Worm (Caenorhabditis elegans): ENCODE data around the gene nep-5.

DNA sequence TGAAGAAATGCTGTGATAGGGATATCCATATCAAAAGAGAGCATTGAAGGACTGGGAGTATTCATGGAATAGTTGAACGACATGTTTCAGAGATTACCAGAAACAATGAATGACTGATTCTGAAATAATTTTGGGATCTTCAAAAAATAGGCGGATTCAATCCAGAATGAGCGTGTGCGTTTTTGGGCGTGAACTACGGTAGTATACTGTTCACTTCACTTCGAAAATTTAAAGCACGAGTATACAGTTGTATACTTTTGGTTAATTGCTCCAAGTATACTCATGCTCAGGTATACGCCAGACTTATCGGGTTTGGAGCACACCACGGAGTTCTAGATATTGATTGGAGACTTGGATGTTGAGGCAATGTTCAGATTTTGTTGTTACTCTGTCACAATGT is 37.4 kb downstream of the nep-5 start, which contains the start of gene tbx-35:
- no peak for TF ChIP-seq ztf-29 (GFP tag; IDR thresholded peaks at IDR 0.05)
- TF ChIP-seq T22C8.4 (GFP tag; IDR thresholded peaks at IDR 0.05) = no peak
- no peak for TF ChIP-seq tab-1 (GFP tag; IDR thresholded peaks at IDR 0.05)
- no peak for TF ChIP-seq med-1 (GFP tag; optimal IDR thresholded peaks at IDR 0.05; ENCODE audit: insufficient read depth)

Data from whole organism, midembryonic.